Worm (Caenorhabditis elegans) whole organism, late embryonic: Measurements from ENCODE around the gene wrt-9.

ENCODE experiments used
- F13H6.1 ChIP-seq: sonication (generic microtip); optimal IDR thresholded peaks from 2 replicates; lab custom pipeline; 2016; ENCODE audit warnings: missing genetic modification characterization, missing compliant biosample characterization
- K02D7.2 ChIP-seq: sonication (generic microtip); optimal IDR thresholded peaks from 2 replicates; lab custom pipeline; 2017; ENCODE audit warnings: mild to moderate bottlenecking, missing genetic modification characterization, missing compliant biosample characterization
- T23F11.4 ChIP-seq: fragments of 200-800 bp; sonication (Bioruptor generic); optimal IDR thresholded peaks from 2 replicates; lab custom pipeline; 2018; ENCODE audit warnings: mild to moderate bottlenecking, missing genetic modification characterization, missing compliant biosample characterization
- ama-1 ChIP-seq: fragments of 150-350 bp; optimal IDR thresholded peaks from 2 replicates; lab custom pipeline; 2014
- ceh-14 ChIP-seq: sonication (generic microtip); optimal IDR thresholded peaks from 2 replicates; lab custom pipeline; 2016; ENCODE audit warnings: missing genotype, missing genetic modification characterization, missing compliant biosample characterization
- ceh-19 ChIP-seq: fragments of 200-800 bp; sonication (Bioruptor generic); optimal IDR thresholded peaks from 2 replicates; lab custom pipeline; 2018; ENCODE audit warnings: mild to moderate bottlenecking, missing genetic modification characterization, missing compliant biosample characterization
- ceh-22 ChIP-seq: sonication (generic microtip); optimal IDR thresholded peaks from 2 replicates; lab custom pipeline; 2017; ENCODE audit warnings: missing biosample characterization, missing genetic modification characterization
- ceh-24 ChIP-seq: sonication (generic microtip); optimal IDR thresholded peaks from 2 replicates; lab custom pipeline; 2016; ENCODE audit warnings: mild to moderate bottlenecking, missing genetic modification characterization, missing compliant biosample characterization
- ceh-31 ChIP-seq: sonication (generic microtip); optimal IDR thresholded peaks from 2 replicates; lab custom pipeline; 2016; ENCODE audit warnings: missing genetic modification characterization, missing compliant biosample characterization
- ceh-34 ChIP-seq: sonication (generic microtip); optimal IDR thresholded peaks from 2 replicates; lab custom pipeline; 2016; ENCODE audit warnings: mild to moderate bottlenecking, missing genetic modification characterization, missing compliant biosample characterization
- ceh-48 ChIP-seq: sonication (generic microtip); optimal IDR thresholded peaks from 2 replicates; lab custom pipeline; 2016; ENCODE audit warnings: missing genetic modification characterization, inconsistent platforms, missing compliant biosample characterization
- dve-1 ChIP-seq: sonication (generic microtip); optimal IDR thresholded peaks from 2 replicates; lab custom pipeline; 2017; ENCODE audit warnings: antibody characterized with exemption, mild to moderate bottlenecking, missing genetic modification characterization, missing compliant biosample characterization
- elt-2 ChIP-seq: sonication (generic microtip); optimal IDR thresholded peaks from 2 replicates; lab custom pipeline; 2016; ENCODE audit warnings: missing genetic modification reagents, missing genetic modification characterization, missing compliant biosample characterization
- elt-4 ChIP-seq: sonication (generic microtip); optimal IDR thresholded peaks from 2 replicates; lab custom pipeline; 2016; ENCODE audit warnings: missing genetic modification characterization, missing compliant biosample characterization
- ets-4 ChIP-seq: sonication (generic microtip); optimal IDR thresholded peaks from 2 replicates; lab custom pipeline; 2016; ENCODE audit warnings: missing genetic modification characterization, missing compliant biosample characterization
- eyg-1 ChIP-seq: sonication (generic microtip); optimal IDR thresholded peaks from 2 replicates; lab custom pipeline; 2016; ENCODE audit warnings: missing genotype, missing genetic modification characterization, missing compliant biosample characterization
- hlh-15 ChIP-seq: sonication (generic microtip); optimal IDR thresholded peaks from 2 replicates; lab custom pipeline; 2016; ENCODE audit warnings: missing genetic modification characterization, missing compliant biosample characterization
- lim-6 ChIP-seq: sonication (generic microtip); optimal IDR thresholded peaks from 2 replicates; lab custom pipeline; 2016; ENCODE audit warnings: missing genetic modification characterization, missing compliant biosample characterization
- lin-11 ChIP-seq: fragments of 200-800 bp; sonication (Bioruptor generic); optimal IDR thresholded peaks from 2 replicates; lab custom pipeline; 2018; ENCODE audit warnings: mild to moderate bottlenecking, missing genetic modification characterization, missing compliant biosample characterization
- madf-2 ChIP-seq: sonication (generic microtip); optimal IDR thresholded peaks from 2 replicates; lab custom pipeline; 2017; ENCODE audit warnings: missing genetic modification characterization, missing compliant biosample characterization
- mec-3 ChIP-seq: sonication (generic microtip); optimal IDR thresholded peaks from 2 replicates; lab custom pipeline; 2016; ENCODE audit warnings: borderline replicate concordance, missing genetic modification characterization, missing compliant biosample characterization
- nfya-1 ChIP-seq: sonication (generic microtip); optimal IDR thresholded peaks from 2 replicates; lab custom pipeline; 2017; ENCODE audit warnings: missing genetic modification characterization, mild to moderate bottlenecking, missing compliant biosample characterization, antibody characterized with exemption, moderate library complexity
- npax-4 ChIP-seq: sonication (generic microtip); optimal IDR thresholded peaks from 2 replicates; lab custom pipeline; 2016; ENCODE audit warnings: missing genetic modification characterization, missing compliant biosample characterization
- pag-3 ChIP-seq: sonication (generic microtip); optimal IDR thresholded peaks from 2 replicates; lab custom pipeline; 2016; ENCODE audit warnings: missing compliant biosample characterization, missing genetic modification characterization, borderline replicate concordance
- pax-1 ChIP-seq: fragments of 150-350 bp; optimal IDR thresholded peaks from 2 replicates; lab custom pipeline; 2014; ENCODE audit warnings: missing biosample characterization, missing genetic modification characterization
- pha-2 ChIP-seq: sonication (generic microtip); optimal IDR thresholded peaks from 2 replicates; lab custom pipeline; 2017; ENCODE audit warnings: mild to moderate bottlenecking, missing genetic modification characterization, missing compliant biosample characterization
- pros-1 ChIP-seq: fragments of 150-350 bp; optimal IDR thresholded peaks from 2 replicates; lab custom pipeline; 2014; ENCODE audit warnings: missing biosample characterization, missing genetic modification reagents, missing genetic modification characterization
- syd-9 ChIP-seq: sonication (generic microtip); optimal IDR thresholded peaks from 2 replicates; lab custom pipeline; 2016; ENCODE audit warnings: mild to moderate bottlenecking, missing genetic modification characterization, moderate library complexity, missing compliant biosample characterization
- unc-3 ChIP-seq, 2 experiments: fragments of 200-800 bp in 1 of 2; sonication (Bioruptor generic) in 1 of 2; sonication (generic microtip) in 1 of 2; conservative IDR thresholded peaks in 1 of 2; optimal IDR thresholded peaks in 1 of 2; 2 replicates each; pipeline versions ENCODE4 v1.3.6 to Lab custom; 2016 to 2022; ENCODE audit warnings: missing compliant biosample characterization in 2 of 2, missing genetic modification characterization in 2 of 2, missing genetic modification reagents in 1 of 2
- unc-42 ChIP-seq: sonication (generic microtip); optimal IDR thresholded peaks from 2 replicates; lab custom pipeline; 2016; ENCODE audit warnings: missing genotype, missing genetic modification characterization, missing compliant biosample characterization
- unc-55 ChIP-seq: sonication (generic microtip); optimal IDR thresholded peaks from 2 replicates; lab custom pipeline; 2017; ENCODE audit warnings: missing biosample characterization, missing genetic modification reagents, missing genetic modification characterization

Gene wrt-9

ce11 chrX:1571949-1572348, 4.5 kb upstream of the wrt-9 start, which contains the start of gene H02F09.2:
Gene H02F09.2 (plus strand): TSS chrX:1572249.
- no peak for TF ChIP-seq ceh-34 (tag; lab: Kevin White, UChicago)
- no peak for TF ChIP-seq madf-2
- TF ChIP-seq dve-1 = no peak
- TF ChIP-seq mec-3 = no peak
- no peak for TF ChIP-seq unc-55 (GFP tag; lab: Kevin White, UChicago)
- no peak for TF ChIP-seq T23F11.4 (GFP tag; lab: Kevin White, UChicago)
- TF ChIP-seq pros-1 = no peak
- no peak for TF ChIP-seq K02D7.2 (tag; lab: Kevin White, UChicago)
- TF ChIP-seq eyg-1 (tag; lab: Kevin White, UChicago) = no peak
- no peak for TF ChIP-seq lin-11 (tag; lab: Kevin White, UChicago)
- TF ChIP-seq unc-3 (GFP tag; conservative IDR thresholded peaks at IDR 0.05; lab: Robert Waterston, UW) = no peak
- no peak for TF ChIP-seq unc-3 (tag; optimal IDR thresholded peaks at IDR 0.05; lab: Kevin White, UChicago)
- TF ChIP-seq ama-1 = no peak

- TF ChIP-seq dve-1 = no peak
- TF ChIP-seq elt-2 (tag; lab: Kevin White, UChicago) = no peak
- TF ChIP-seq syd-9 (tag; lab: Kevin White, UChicago) = no peak
- no peak for TF ChIP-seq ceh-31 (tag; lab: Kevin White, UChicago)
- TF ChIP-seq npax-4 (tag; lab: Kevin White, UChicago) = no peak
- 0 out of 2 replicates have a peak, but pooled peaks have one; percentile 12 for TF ChIP-seq unc-3 (GFP tag; conservative IDR thresholded peaks at IDR 0.05; lab: Robert Waterston, UW)
- TF ChIP-seq unc-3 (tag; optimal IDR thresholded peaks at IDR 0.05; lab: Kevin White, UChicago) = no peak
- TF ChIP-seq ceh-19 (GFP tag; lab: Kevin White, UChicago) = peak; percentile 5
- peak; percentile 23 for TF ChIP-seq nfya-1 (tag; lab: Kevin White, UChicago)
- no peak for TF ChIP-seq ceh-48 (tag; lab: Kevin White, UChicago)
- TF ChIP-seq eyg-1 (tag; lab: Kevin White, UChicago) = no peak
- TF ChIP-seq T23F11.4 (GFP tag; lab: Kevin White, UChicago) = peak; percentile 15
Observed at ce11 chrX:1578682-1579081, 2.2 kb downstream of the wrt-9 start.

- TF ChIP-seq elt-4 (tag; lab: Kevin White, UChicago) = no peak
- no peak for TF ChIP-seq F13H6.1 (tag; lab: Kevin White, UChicago)
- TF ChIP-seq ets-4 = no peak
- TF ChIP-seq, all 69 proteins: peak for 0
Observed at ce11 chrX:1583980-1584379, 7.5 kb downstream of the wrt-9 start.

- TF ChIP-seq pag-3 (tag; lab: Kevin White, UChicago) = no peak
Observed at ce11 chrX:1587082-1587481, 10.6 kb downstream of the wrt-9 start.

DNA sequence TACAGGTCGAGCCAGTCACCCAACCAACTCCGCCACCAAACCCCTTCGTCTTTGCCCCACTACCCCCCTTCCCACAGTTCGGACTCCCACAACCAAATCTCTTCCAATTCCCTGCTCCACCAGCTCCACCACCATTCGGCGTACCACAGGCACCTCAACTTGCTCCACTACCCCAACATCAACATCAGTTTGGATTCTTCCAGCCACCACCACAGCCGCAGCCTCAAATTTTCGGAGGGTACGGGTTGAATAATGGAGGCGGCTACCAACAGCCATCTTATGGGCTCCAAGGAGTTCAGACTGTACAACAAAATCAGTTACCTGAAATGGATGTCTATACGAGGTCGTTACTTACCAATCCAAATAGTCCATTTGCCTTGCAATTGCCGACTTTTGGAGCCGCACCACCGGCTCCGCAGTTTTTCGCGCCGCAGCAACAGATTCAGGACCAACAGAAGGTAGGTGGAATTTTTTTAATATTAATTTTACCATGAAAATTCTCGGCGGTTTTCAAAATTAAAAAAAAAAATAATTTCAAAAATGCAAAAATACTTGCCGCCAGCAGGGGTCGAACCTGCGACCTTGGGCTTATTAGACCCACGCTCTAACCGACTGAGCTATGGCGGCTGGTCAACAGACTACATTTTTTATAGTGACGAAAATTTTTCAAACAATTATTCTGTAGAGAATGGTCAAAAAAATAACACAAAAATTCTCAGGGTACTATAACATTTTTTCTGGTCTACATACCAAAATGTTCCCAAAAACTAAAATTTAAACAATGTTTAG, 12.9 kb downstream of the wrt-9 start:
- TF ChIP-seq unc-42 (tag; lab: Kevin White, UChicago) = no peak
- TF ChIP-seq pha-2 (tag; lab: Kevin White, UChicago) = no peak

DNA sequence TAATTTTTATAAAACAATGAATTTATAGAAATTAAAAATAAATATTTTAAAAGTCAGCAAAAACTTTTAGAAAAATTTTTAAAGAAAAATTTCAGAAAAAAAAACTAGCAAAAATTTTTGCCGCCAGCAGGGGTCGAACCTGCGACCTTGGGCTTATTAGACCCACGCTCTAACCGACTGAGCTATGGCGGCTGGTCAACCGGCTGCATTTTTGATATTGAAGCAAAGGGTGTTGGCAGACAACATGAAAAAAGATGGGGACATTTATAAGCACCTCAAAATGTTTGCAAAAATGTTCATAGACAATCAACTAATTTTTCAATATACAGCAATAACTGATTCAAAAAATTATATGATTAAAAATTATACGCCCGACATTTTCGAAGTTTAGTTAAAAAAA, 13.5 kb downstream of the wrt-9 start:
- TF ChIP-seq K02D7.2 (tag; lab: Kevin White, UChicago) (no peak), lim-6 (tag; lab: Kevin White, UChicago) (no peak), pax-1 (no peak), hlh-15 (no peak), ceh-14 (tag; lab: Kevin White, UChicago) (no peak), ceh-24 (no peak), ceh-22 (tag; lab: Kevin White, UChicago) (no peak)
